Worm (Caenorhabditis elegans) whole organism, L2 larva: ENCODE data around the gene R11E3.19.

ENCODE experiments used
- C34F6.9 ChIP-seq: fragments of 150-350 bp; optimal IDR thresholded peaks from 2 replicates; lab custom pipeline; 2014; ENCODE audit warnings: missing biosample characterization, missing genetic modification characterization
- Y55F3AM.14 ChIP-seq: fragments of 200-800 bp; sonication (Bioruptor generic); optimal IDR thresholded peaks from 2 replicates; lab custom pipeline; 2018; ENCODE audit warnings: mild to moderate bottlenecking, missing genetic modification characterization, missing compliant biosample characterization
- ZK546.5 ChIP-seq: sonication (generic microtip); optimal IDR thresholded peaks from 2 replicates; lab custom pipeline; 2017; ENCODE audit warnings: missing biosample characterization, missing genetic modification characterization
- ama-1 ChIP-seq: fragments of 150-350 bp; optimal IDR thresholded peaks from 2 replicates; lab custom pipeline; 2018; ENCODE audit warnings: inconsistent platforms
- ceh-16 ChIP-seq: fragments of 150-350 bp; optimal IDR thresholded peaks from 2 replicates; lab custom pipeline; 2014; ENCODE audit warnings: missing biosample characterization, missing genetic modification characterization
- ceh-82 ChIP-seq: fragments of 150-350 bp; optimal IDR thresholded peaks from 2 replicates; lab custom pipeline; 2014; ENCODE audit warnings: missing biosample characterization, missing genetic modification characterization
- crh-2 ChIP-seq: sonication (generic microtip); optimal IDR thresholded peaks from 2 replicates; lab custom pipeline; 2017; ENCODE audit warnings: missing biosample characterization, missing genetic modification characterization
- dmd-4 ChIP-seq: sonication (generic microtip); optimal IDR thresholded peaks from 2 replicates; lab custom pipeline; 2017; ENCODE audit warnings: missing biosample characterization, missing genetic modification characterization
- egl-27 ChIP-seq: sonication (generic microtip); optimal IDR thresholded peaks from 3 replicates; lab custom pipeline; 2017; ENCODE audit warnings: missing biosample characterization, missing genetic modification reagents, missing genetic modification characterization
- elt-1 ChIP-seq: fragments of 150-350 bp; optimal IDR thresholded peaks from 2 replicates; lab custom pipeline; 2014; ENCODE audit warnings: missing biosample characterization, missing genetic modification characterization
- fos-1 ChIP-seq: fragments of 150-350 bp; optimal IDR thresholded peaks from 2 replicates; lab custom pipeline; 2014; ENCODE audit warnings: missing biosample characterization, missing genetic modification characterization
- gmeb-1 ChIP-seq: fragments of 150-350 bp; optimal IDR thresholded peaks from 2 replicates; lab custom pipeline; 2014; ENCODE audit warnings: missing biosample characterization, missing genetic modification characterization
- lin-13 ChIP-seq: fragments of 150-350 bp; optimal IDR thresholded peaks from 2 replicates; lab custom pipeline; 2014; ENCODE audit warnings: missing biosample characterization, missing genetic modification reagents, missing genetic modification characterization
- lsy-2 ChIP-seq, 2 experiments: fragments of 150-350 bp in 1 of 2; sonication (generic microtip) in 1 of 2; optimal IDR thresholded peaks; 2 replicates each; lab custom pipeline; 2014 to 2017; ENCODE audit warnings: missing biosample characterization in 2 of 2, missing genetic modification characterization in 2 of 2
- mab-5 ChIP-seq: fragments of 150-350 bp; optimal IDR thresholded peaks from 2 replicates; lab custom pipeline; 2014; ENCODE audit warnings: missing biosample characterization, missing genetic modification characterization
- mbf-1 ChIP-seq: sonication (generic microtip); optimal IDR thresholded peaks from 2 replicates; lab custom pipeline; 2017; ENCODE audit warnings: missing biosample characterization, missing genetic modification characterization
- mdl-1 ChIP-seq, 2 experiments: fragments of 150-350 bp in 1 of 2; sonication (generic microtip) in 1 of 2; optimal IDR thresholded peaks; 2 replicates each; lab custom pipeline; 2017; ENCODE audit warnings: missing biosample characterization in 2 of 2, missing genetic modification characterization in 2 of 2
- nhr-10 ChIP-seq: sonication (generic microtip); optimal IDR thresholded peaks from 2 replicates; lab custom pipeline; 2017; ENCODE audit warnings: missing biosample characterization, missing genetic modification characterization
- nhr-11 ChIP-seq: fragments of 150-350 bp; optimal IDR thresholded peaks from 2 replicates; lab custom pipeline; 2014; ENCODE audit warnings: missing biosample characterization, missing genetic modification characterization
- nhr-129 ChIP-seq: fragments of 150-350 bp; optimal IDR thresholded peaks from 2 replicates; lab custom pipeline; 2014; ENCODE audit warnings: missing biosample characterization, missing genetic modification characterization
- nhr-21 ChIP-seq: fragments of 150-350 bp; optimal IDR thresholded peaks from 2 replicates; lab custom pipeline; 2014; ENCODE audit warnings: missing biosample characterization, missing genetic modification characterization
- nhr-237 ChIP-seq: fragments of 150-350 bp; optimal IDR thresholded peaks from 2 replicates; lab custom pipeline; 2014; ENCODE audit warnings: missing biosample characterization, missing genetic modification characterization
- nhr-77 ChIP-seq: fragments of 150-350 bp; optimal IDR thresholded peaks from 2 replicates; lab custom pipeline; 2014; ENCODE audit warnings: missing biosample characterization, missing genetic modification characterization
- peb-1 ChIP-seq: fragments of 150-350 bp; optimal IDR thresholded peaks from 2 replicates; lab custom pipeline; 2014; ENCODE audit warnings: missing biosample characterization, missing genetic modification characterization
- sem-4 ChIP-seq: fragments of 150-350 bp; optimal IDR thresholded peaks from 2 replicates; lab custom pipeline; 2014; ENCODE audit warnings: missing biosample characterization, missing genetic modification reagents, missing genetic modification characterization
- skn-1 ChIP-seq: sonication (generic microtip); optimal IDR thresholded peaks from 2 replicates; lab custom pipeline; 2017; ENCODE audit warnings: missing biosample characterization, missing genetic modification characterization
- sma-3 ChIP-seq: sonication (generic microtip); optimal IDR thresholded peaks from 2 replicates; lab custom pipeline; 2016; ENCODE audit warnings: missing genetic modification reagents, missing genetic modification characterization, missing compliant biosample characterization
- sma-9 ChIP-seq, 2 experiments: fragments of 150-350 bp in 1 of 2; sonication (generic microtip) in 1 of 2; optimal IDR thresholded peaks; 2 replicates each; lab custom pipeline; 2014 to 2016; ENCODE audit warnings: missing genetic modification characterization in 2 of 2, mild to moderate bottlenecking in 1 of 2, missing biosample characterization in 1 of 2, missing compliant biosample characterization in 1 of 2, missing genetic modification reagents in 1 of 2, moderate library complexity in 1 of 2
- snpc-4 ChIP-seq: fragments of 150-350 bp; optimal IDR thresholded peaks from 2 replicates; lab custom pipeline; 2014; ENCODE audit warnings: missing biosample characterization, missing genetic modification characterization
- unc-55 ChIP-seq: fragments of 150-350 bp; sonication (generic microtip); optimal IDR thresholded peaks from 3 replicates; lab custom pipeline; 2014; ENCODE audit warnings: missing biosample characterization, missing genetic modification reagents, missing genetic modification characterization
- unc-62 ChIP-seq: fragments of 150-350 bp; optimal IDR thresholded peaks from 2 replicates; lab custom pipeline; 2014; ENCODE audit warnings: missing biosample characterization, missing genetic modification reagents, missing genetic modification characterization
- zag-1 ChIP-seq: fragments of 150-350 bp; optimal IDR thresholded peaks from 2 replicates; lab custom pipeline; 2014; ENCODE audit warnings: missing biosample characterization, missing genetic modification characterization
- ztf-1 ChIP-seq: fragments of 200-800 bp; sonication (Bioruptor generic); conservative IDR thresholded peaks from 2 replicates; pipeline ENCODE4 v1.3.6; 2022; ENCODE audit warnings: missing genetic modification characterization, missing compliant biosample characterization
- ztf-4 ChIP-seq: fragments of 150-350 bp; optimal IDR thresholded peaks from 2 replicates; lab custom pipeline; 2014; ENCODE audit warnings: missing biosample characterization, missing genetic modification characterization

The R11E3.19 gene

DNA sequence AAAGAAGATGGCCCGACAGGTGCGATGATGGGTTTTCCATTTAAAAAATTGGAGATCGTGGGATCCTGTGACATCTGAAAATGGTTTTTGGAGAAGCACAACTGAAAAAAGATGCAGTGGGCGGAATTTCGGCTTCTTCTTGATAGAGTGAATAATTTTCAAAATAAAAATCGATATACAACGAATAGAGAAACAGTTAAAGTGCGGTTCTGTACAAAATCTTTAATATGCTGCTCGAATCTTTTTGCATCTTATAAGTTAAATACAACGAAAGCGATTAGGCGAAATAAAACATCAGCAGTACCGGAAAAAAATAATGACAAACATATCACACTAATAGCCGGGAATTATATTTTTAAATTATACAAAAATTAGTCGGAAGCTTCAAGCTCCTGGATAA is 31.3 kb upstream of the R11E3.19 start, which contains the start of gene H06H21.11:
Gene H06H21.11, minus strand, starts transcription at position 101 of the 400 bp plus-strand sequence.
- TF ChIP-seq skn-1 (tag; lab: Kevin White, UChicago): no peak
- no peak for TF ChIP-seq Y55F3AM.14
- no peak for TF ChIP-seq nhr-77 (tag; lab: Kevin White, UChicago)
- no peak for TF ChIP-seq sma-9 (GFP tag; optimal IDR thresholded peaks at IDR 0.05; lab: Kevin White, UChicago)
- no peak for TF ChIP-seq sma-9 (tag; optimal IDR thresholded peaks at IDR 0.05; lab: Kevin White, UChicago)
- no peak for TF ChIP-seq ama-1 (lab: Kevin White, UChicago)
- no peak for TF ChIP-seq ceh-16 (tag; lab: Kevin White, UChicago)
- no peak for TF ChIP-seq mdl-1 (tag; optimal IDR thresholded peaks at IDR 0.05; lab: Kevin White, UChicago)
- no peak for TF ChIP-seq mab-5 (tag; lab: Kevin White, UChicago)
- TF ChIP-seq, all 48 proteins: peak for 0

ce11 chrIV:4806486-4806885 is 30.6 kb upstream of the R11E3.19 start, which contains the start of gene dpf-5:
Gene dpf-5, minus strand, starts transcription at chrIV:4806586.
- TF ChIP-seq peb-1 (tag; lab: Kevin White, UChicago) (no peak), sem-4 (tag; lab: Kevin White, UChicago) (no peak), crh-2 (tag; lab: Kevin White, UChicago) (no peak), egl-27 (tag; lab: Kevin White, UChicago) (no peak), nhr-10 (no peak), nhr-129 (tag; lab: Kevin White, UChicago) (no peak), mbf-1 (tag; lab: Kevin White, UChicago) (no peak), lin-13 (GFP tag; lab: Kevin White, UChicago) (no peak), ama-1 (lab: Kevin White, UChicago) (no peak)

DNA sequence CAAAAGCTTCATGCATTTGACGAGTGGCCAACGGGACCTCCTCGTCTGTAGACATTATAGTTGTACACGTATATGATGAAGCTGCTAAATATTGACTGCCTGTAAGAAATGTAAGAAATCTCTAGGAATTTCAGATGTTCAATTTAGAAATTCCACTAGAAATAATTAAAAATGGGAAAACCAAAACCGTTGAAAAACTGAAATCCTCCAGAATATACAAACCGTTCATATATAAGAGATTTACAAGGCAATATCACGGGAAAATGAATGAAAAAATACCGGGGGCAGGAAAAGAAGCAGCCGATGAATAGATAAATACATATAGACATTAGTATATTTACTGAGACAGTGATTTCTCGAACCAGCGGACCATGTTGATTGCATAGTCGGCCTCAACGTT is 26.6 kb upstream of the R11E3.19 start, which contains the start of gene dpf-7:
Gene dpf-7, minus strand, starts transcription at position 101 of the 400 bp plus-strand sequence.
- no peak for TF ChIP-seq unc-55 (GFP tag; lab: Kevin White, UChicago)
- no peak for TF ChIP-seq gmeb-1 (tag; lab: Kevin White, UChicago)
- no peak for TF ChIP-seq nhr-21 (tag; lab: Kevin White, UChicago)
- no peak for TF ChIP-seq fos-1

ce11 chrIV:4799114-4799513 is 23.2 kb upstream of the R11E3.19 start, which contains the start of gene eor-1:
Gene eor-1, minus strand, starts transcription at chrIV:4799178.
- TF ChIP-seq gmeb-1 (tag; lab: Kevin White, UChicago) (peak; percentile 3), ztf-4 (no peak), C34F6.9 (tag; lab: Kevin White, UChicago) (peak; percentile 75), mbf-1 (tag; lab: Kevin White, UChicago) (no peak), sma-3 (peak; percentile 25), crh-2 (tag; lab: Kevin White, UChicago) (peak; percentile 11), peb-1 (tag; lab: Kevin White, UChicago) (no peak), ztf-1 (no peak), dmd-4 (tag; lab: Kevin White, UChicago) (no peak), unc-55 (GFP tag; lab: Kevin White, UChicago) (peak; percentile 72), ama-1 (lab: Kevin White, UChicago) (no peak), lsy-2 (tag; optimal IDR thresholded peaks at IDR 0.05; lab: Kevin White, UChicago) (peak; percentile 37 to 80), lin-13 (GFP tag; lab: Kevin White, UChicago) (peak; percentile 48)

ce11 chrIV:4795111-4795510 is 19.2 kb upstream of the R11E3.19 start:
- TF ChIP-seq sma-9 (GFP tag; optimal IDR thresholded peaks at IDR 0.05; lab: Kevin White, UChicago) (no peak), sma-9 (tag; optimal IDR thresholded peaks at IDR 0.05; lab: Kevin White, UChicago) (no peak), ZK546.5 (no peak), nhr-21 (tag; lab: Kevin White, UChicago) (no peak), mab-5 (tag; lab: Kevin White, UChicago) (no peak), nhr-77 (tag; lab: Kevin White, UChicago) (no peak), nhr-237 (no peak), unc-62 (GFP tag; lab: Kevin White, UChicago) (no peak), ceh-82 (tag; lab: Kevin White, UChicago) (no peak), C34F6.9 (tag; lab: Kevin White, UChicago) (no peak), ama-1 (lab: Kevin White, UChicago) (no peak), ztf-1 (no peak), ztf-4 (no peak)

- no peak for TF ChIP-seq unc-55 (GFP tag; lab: Kevin White, UChicago)
- TF ChIP-seq mab-5 (tag; lab: Kevin White, UChicago): no peak
- no peak for TF ChIP-seq C34F6.9 (tag; lab: Kevin White, UChicago)
- no peak for TF ChIP-seq zag-1 (tag; lab: Kevin White, UChicago)
- no peak for TF ChIP-seq nhr-10
- no peak for TF ChIP-seq ztf-1
- no peak for TF ChIP-seq elt-1 (tag; lab: Kevin White, UChicago)
- TF ChIP-seq nhr-11 (tag; lab: Kevin White, UChicago): no peak
- TF ChIP-seq nhr-77 (tag; lab: Kevin White, UChicago): no peak
- TF ChIP-seq snpc-4: no peak
- TF ChIP-seq egl-27 (tag; lab: Kevin White, UChicago): no peak
- no peak for TF ChIP-seq ceh-82 (tag; lab: Kevin White, UChicago)
These were observed 13.5 kb upstream of the R11E3.19 start, which contains the start of gene R11E3.1 for ce11 chrIV:4789445-4789844. Gene R11E3.1, plus strand, starts transcription at chrIV:4789745.
